Worm (Caenorhabditis elegans): Measurements from ENCODE around the gene prdx-2.

The prdx-2 gene

ce11 chrII:5338301-5338700 lies 39.7 kb upstream of the prdx-2 start:
- TF ChIP-seq ceh-18 (tag; optimal IDR thresholded peaks at IDR 0.05), result no peak
- no peak for TF ChIP-seq pros-1 (tag; optimal IDR thresholded peaks at IDR 0.05)
- peak; percentile 0 for TF ChIP-seq hlh-30 (tag; optimal IDR thresholded peaks at IDR 0.05; ENCODE audit: insufficient read depth)
- TF ChIP-seq ets-4 (tag; optimal IDR thresholded peaks at IDR 0.05), result no peak

DNA sequence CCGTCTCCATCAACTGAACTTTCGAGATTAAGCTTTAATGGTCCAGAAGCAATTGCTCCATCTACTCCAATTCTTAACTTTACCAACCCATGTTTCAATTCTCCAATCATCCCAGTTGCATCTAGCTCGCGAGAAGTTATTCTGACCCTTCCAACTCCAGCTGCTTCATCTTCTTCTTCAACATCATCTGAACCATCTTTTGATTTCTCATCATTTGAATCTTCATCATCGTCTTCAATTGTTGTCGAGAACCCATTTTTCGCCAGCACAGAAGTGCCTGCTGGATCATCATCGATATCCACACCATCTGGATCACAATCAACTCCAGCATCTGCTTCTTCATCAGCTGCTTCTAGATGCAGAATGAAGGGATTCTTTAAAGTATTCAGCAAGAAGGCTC lies 38.4 kb upstream of the prdx-2 start:
- TF ChIP-seq nhr-11 (tag; optimal IDR thresholded peaks at IDR 0.05), result no peak
- TF ChIP-seq ets-4 (tag; optimal IDR thresholded peaks at IDR 0.05), result no peak
- TF ChIP-seq unc-55 (GFP tag; optimal IDR thresholded peaks at IDR 0.05), result no peak
- TF ChIP-seq hlh-15 (tag; optimal IDR thresholded peaks at IDR 0.05), result no peak
- no peak for TF ChIP-seq ref-2 (tag; optimal IDR thresholded peaks at IDR 0.05)
- TF ChIP-seq C38D4.7 (GFP tag; optimal IDR thresholded peaks at IDR 0.05), result no peak
- TF ChIP-seq dve-1 (tag; optimal IDR thresholded peaks at IDR 0.05), result no peak
- TF ChIP-seq K02D7.2 (tag; optimal IDR thresholded peaks at IDR 0.05), result no peak
- TF ChIP-seq T23F11.4 (GFP tag; optimal IDR thresholded peaks at IDR 0.05), result no peak
- TF ChIP-seq ceh-22 (tag; optimal IDR thresholded peaks at IDR 0.05), result no peak
- TF ChIP-seq nfya-1 (tag; optimal IDR thresholded peaks at IDR 0.05), result no peak
- no peak for TF ChIP-seq nhr-232 (tag; optimal IDR thresholded peaks at IDR 0.05)
- TF ChIP-seq hlh-6 (tag; optimal IDR thresholded peaks at IDR 0.05), result no peak
- no peak for TF ChIP-seq ama-1 (optimal IDR thresholded peaks at IDR 0.05)
- no peak for TF ChIP-seq hlh-8 (tag; optimal IDR thresholded peaks at IDR 0.05)

- TF ChIP-seq npax-4 (tag; optimal IDR thresholded peaks at IDR 0.05), result no peak
- TF ChIP-seq gmeb-2 (tag; optimal IDR thresholded peaks at IDR 0.05), result peak; percentile 19
Measured at ce11 chrII:5340672-5341568, 37.1 kb upstream of the prdx-2 start.

DNA sequence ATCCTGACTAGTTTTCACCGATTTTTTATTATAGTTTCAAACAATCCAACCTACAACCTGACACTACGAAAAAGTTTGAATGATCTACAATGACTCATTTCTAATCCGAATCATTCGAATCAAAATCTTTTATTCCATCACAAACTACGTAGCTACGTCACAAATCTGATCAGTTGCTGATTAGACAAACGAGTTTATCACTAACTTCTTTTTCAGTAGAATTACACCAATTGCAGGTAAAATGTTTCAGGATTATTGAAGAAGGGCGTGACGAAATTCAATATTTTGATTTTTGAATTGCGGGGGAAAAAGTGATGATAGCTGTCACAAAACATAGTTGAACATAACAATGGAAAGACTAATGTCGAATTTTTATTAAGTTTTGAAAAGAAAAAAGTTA lies 36.4 kb upstream of the prdx-2 start:
- TF ChIP-seq ceh-2 (tag; optimal IDR thresholded peaks at IDR 0.05) (no peak), pat-9 (tag; optimal IDR thresholded peaks at IDR 0.05) (no peak), sox-2 (GFP tag; IDR thresholded peaks at IDR 0.05) (no peak), npax-4 (tag; optimal IDR thresholded peaks at IDR 0.05) (no peak), zip-5 (tag; optimal IDR thresholded peaks at IDR 0.05) (no peak), ceh-14 (tag; optimal IDR thresholded peaks at IDR 0.05) (no peak)

ce11 chrII:5342412-5342811 lies 35.6 kb upstream of the prdx-2 start:
- no peak for TF ChIP-seq nfya-1 (tag; optimal IDR thresholded peaks at IDR 0.05)
- TF ChIP-seq ceh-19 (GFP tag; optimal IDR thresholded peaks at IDR 0.05), result no peak
- no peak for TF ChIP-seq hlh-15 (tag; optimal IDR thresholded peaks at IDR 0.05)
- TF ChIP-seq pros-1 (tag; optimal IDR thresholded peaks at IDR 0.05), result no peak
- no peak for TF ChIP-seq hlh-30 (tag; optimal IDR thresholded peaks at IDR 0.05; ENCODE audit: insufficient read depth)
- no peak for TF ChIP-seq hlh-6 (tag; optimal IDR thresholded peaks at IDR 0.05)
- no peak for TF ChIP-seq ceh-2 (tag; optimal IDR thresholded peaks at IDR 0.05)
- no peak for TF ChIP-seq sox-2 (GFP tag; IDR thresholded peaks at IDR 0.05)
- no peak for TF ChIP-seq ceh-18 (tag; optimal IDR thresholded peaks at IDR 0.05)
- TF ChIP-seq C38D4.7 (GFP tag; optimal IDR thresholded peaks at IDR 0.05), result no peak
- no peak for TF ChIP-seq ceh-24 (tag; optimal IDR thresholded peaks at IDR 0.05)
- TF ChIP-seq fax-1 (tag; optimal IDR thresholded peaks at IDR 0.05), result no peak
- TF ChIP-seq tbx-7 (tag; optimal IDR thresholded peaks at IDR 0.05), result no peak

- TF ChIP-seq hlh-8 (tag; optimal IDR thresholded peaks at IDR 0.05) (no peak), eyg-1 (tag; optimal IDR thresholded peaks at IDR 0.05) (no peak), ceh-48 (tag; optimal IDR thresholded peaks at IDR 0.05) (no peak), fkh-10 (GFP tag; optimal IDR thresholded peaks at IDR 0.05) (no peak), tbx-2 (tag; optimal IDR thresholded peaks at IDR 0.05) (no peak), ceh-45 (GFP tag; IDR thresholded peaks at IDR 0.05) (no peak), zip-5 (tag; optimal IDR thresholded peaks at IDR 0.05) (no peak), fkh-6 (tag; optimal IDR thresholded peaks at IDR 0.05) (no peak), ahr-1 (tag; optimal IDR thresholded peaks at IDR 0.05) (no peak), ceh-31 (tag; optimal IDR thresholded peaks at IDR 0.05) (no peak), ceh-22 (tag; optimal IDR thresholded peaks at IDR 0.05) (no peak), gmeb-2 (tag; optimal IDR thresholded peaks at IDR 0.05) (no peak), dmd-4 (tag; optimal IDR thresholded peaks at IDR 0.05; ENCODE audit: borderline replicate concordance) (no peak), hlh-13 (GFP tag; optimal IDR thresholded peaks at IDR 0.05) (no peak), ceh-30 (tag; optimal IDR thresholded peaks at IDR 0.05) (no peak), npax-4 (tag; optimal IDR thresholded peaks at IDR 0.05) (no peak)
Measured at ce11 chrII:5344775-5345174, 33.2 kb upstream of the prdx-2 start, which contains the start of gene F09E5.14. TSS of gene F09E5.14 (minus strand) at chrII:5344875.

All from whole organism, late embryonic.